1 fruit fly cellular context compared by ENCODE assay signal in the genomic region with DNA sequence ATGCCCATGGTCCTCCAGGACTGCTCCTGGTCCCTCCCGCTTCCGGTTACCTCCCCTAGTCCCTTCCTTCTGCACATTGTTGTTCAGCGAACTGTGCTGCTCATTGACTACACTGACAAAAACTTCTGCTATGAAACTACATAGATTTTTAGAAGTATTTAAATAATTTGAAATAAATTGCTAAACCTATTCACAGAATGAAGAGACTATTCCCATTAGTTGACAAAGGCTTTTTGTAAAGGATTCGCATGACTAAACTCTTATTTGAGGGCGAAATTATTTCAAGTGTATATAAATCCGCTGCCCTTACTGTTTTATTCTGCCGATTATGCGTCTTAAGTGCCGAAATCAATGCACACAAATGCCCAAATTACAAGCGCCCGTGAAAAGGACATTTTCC.
A peak's percentile ranks its signal among the peaks of the same experiment; 100 is the strongest.
TF ChIP-seq lines count a peak whose summit lies in the region.

No protein-coding gene starts in this region.

TF ChIP-seq in whole organism, embryonic, 481 proteins besides CTCF, POLR2A, EP300 and RAD21 (continued from another document and continues in another):
- TF ChIP-seq chif (GFP tag; optimal IDR thresholded peaks at IDR 0.05; lab: Kevin White, UChicago) (peak; percentile 43 to 71), Neu2 (GFP tag; optimal IDR thresholded peaks at IDR 0.05; lab: Kevin White, UChicago; ENCODE audit: borderline replicate concordance) (no peak), CG12071 (GFP tag; optimal IDR thresholded peaks at IDR 0.05; lab: Kevin White, UChicago) (no peak), Stat92E (GFP tag; optimal IDR thresholded peaks at IDR 0.05; lab: Kevin White, UChicago) (no peak), tio (GFP tag; optimal IDR thresholded peaks at IDR 0.05; lab: Kevin White, UChicago) (peak; percentile 51), hbn (GFP tag; IDR thresholded peaks at IDR 0.05; lab: Robert Waterston, UW; ENCODE audit: partially characterized antibody) (no peak), CG1603 (tag; optimal IDR thresholded peaks at IDR 0.05; lab: Kevin White, UChicago) (peak; percentile 63), mam (GFP tag; optimal IDR thresholded peaks at IDR 0.05; lab: Kevin White, UChicago) (no peak), Lpt (GFP tag; optimal IDR thresholded peaks at IDR 0.05; lab: Kevin White, UChicago) (no peak), lilli (GFP tag; optimal IDR thresholded peaks at IDR 0.05; lab: Kevin White, UChicago) (peak; percentile 38), ab (GFP tag; optimal IDR thresholded peaks at IDR 0.05; lab: Kevin White, UChicago) (no peak), CG10321 (GFP tag; IDR thresholded peaks at IDR 0.05; lab: Robert Waterston, UW) (no peak), CG13296 (GFP tag; optimal IDR thresholded peaks at IDR 0.05; lab: Kevin White, UChicago) (no peak), inv (GFP tag; IDR thresholded peaks at IDR 0.05; lab: Robert Waterston, UW; ENCODE audit: partially characterized antibody) (no peak), Adf1 (GFP tag; IDR thresholded peaks at IDR 0.05; lab: Robert Waterston, UW) (no peak), CG13894 (tag; optimal IDR thresholded peaks at IDR 0.05; lab: Kevin White, UChicago) (no peak), Ptx1 (GFP tag; IDR thresholded peaks at IDR 0.05; lab: Robert Waterston, UW) (no peak; the same call in 1 of the 2 replicates), CG8478 (optimal IDR thresholded peaks at IDR 0.05; lab: Kevin White, UChicago) (no peak), Bdp1 (GFP tag; optimal IDR thresholded peaks at IDR 0.05; lab: Kevin White, UChicago) (peak; percentile 2), lola (GFP tag; optimal IDR thresholded peaks at IDR 0.05; lab: Kevin White, UChicago) (peak in 1 of 3 experiments; percentile 81), repo (GFP tag; optimal IDR thresholded peaks at IDR 0.05; lab: Kevin White, UChicago) (no peak), CG2678 (tag; optimal IDR thresholded peaks at IDR 0.05; lab: Kevin White, UChicago) (peak; percentile 57), CG30020 (tag; optimal IDR thresholded peaks at IDR 0.05; lab: Kevin White, UChicago) (no peak), Opbp (GFP tag; IDR thresholded peaks at IDR 0.05; lab: Robert Waterston, UW; ENCODE audit: partially characterized antibody) (no peak), CG2116 (GFP tag; optimal IDR thresholded peaks at IDR 0.05; lab: Kevin White, UChicago) (no peak), corto (GFP tag; optimal IDR thresholded peaks at IDR 0.05; lab: Kevin White, UChicago) (no peak), NC2α (GFP tag; optimal IDR thresholded peaks at IDR 0.05; lab: Kevin White, UChicago) (peak; percentile 11), Spps (tag; optimal IDR thresholded peaks at IDR 0.05; lab: Kevin White, UChicago) (peak; percentile 54), CG13123 (GFP tag; optimal IDR thresholded peaks at IDR 0.05; lab: Kevin White, UChicago) (no peak), Sin3A (optimal IDR thresholded peaks at IDR 0.05; lab: Kevin White, UChicago) (no peak), aop (GFP tag; IDR thresholded peaks at IDR 0.05; lab: Robert Waterston, UW) (no peak), CG12942 (GFP tag; optimal IDR thresholded peaks at IDR 0.05; lab: Kevin White, UChicago) (peak; percentile 19), chn (GFP tag; optimal IDR thresholded peaks at IDR 0.05; lab: Kevin White, UChicago) (peak; percentile 23), slbo (GFP tag; IDR thresholded peaks at IDR 0.05; lab: Robert Waterston, UW) (no peak), insv (GFP tag; optimal IDR thresholded peaks at IDR 0.05; lab: Kevin White, UChicago) (no peak), CG32772 (GFP tag; IDR thresholded peaks at IDR 0.05; lab: Robert Waterston, UW) (peak; percentile 43), CG10979 (tag; optimal IDR thresholded peaks at IDR 0.05; lab: Kevin White, UChicago) (peak; percentile 78), Hsf (GFP tag; optimal IDR thresholded peaks at IDR 0.05; lab: Kevin White, UChicago) (peak; percentile 49), CG13424 (tag; optimal IDR thresholded peaks at IDR 0.05; lab: Kevin White, UChicago) (peak; percentile 43), tna (GFP tag; IDR thresholded peaks at IDR 0.05; lab: Robert Waterston, UW; ENCODE audit: partially characterized antibody) (no peak), crp (GFP tag; optimal IDR thresholded peaks at IDR 0.05; lab: Kevin White, UChicago) (no peak), CG8765 (GFP tag; IDR thresholded peaks at IDR 0.05; lab: Robert Waterston, UW) (peak; percentile 68; the same call in 1 of the 2 replicates), tll (GFP tag; optimal IDR thresholded peaks at IDR 0.05; lab: Kevin White, UChicago) (peak in 1 of 2 experiments; percentile 66), D19B (GFP tag; optimal IDR thresholded peaks at IDR 0.05; lab: Kevin White, UChicago) (no peak), CG17359 (tag; optimal IDR thresholded peaks at IDR 0.05; lab: Kevin White, UChicago) (peak; percentile 44), grn (GFP tag; optimal IDR thresholded peaks at IDR 0.05; lab: Kevin White, UChicago) (no peak), CG11723 (GFP tag; optimal IDR thresholded peaks at IDR 0.05; lab: Kevin White, UChicago) (no peak), CG9932 (GFP tag; IDR thresholded peaks at IDR 0.05; lab: Robert Waterston, UW) (no peak), Awh (GFP tag; IDR thresholded peaks at IDR 0.05; lab: Robert Waterston, UW) (no peak), NFAT (GFP tag; IDR thresholded peaks at IDR 0.05; lab: Robert Waterston, UW) (no peak), CG12155 (GFP tag; optimal IDR thresholded peaks at IDR 0.05; lab: Kevin White, UChicago) (peak; percentile 12), CG10431 (GFP tag; optimal IDR thresholded peaks at IDR 0.05; lab: Kevin White, UChicago) (no peak), CG14014 (GFP tag; IDR thresholded peaks at IDR 0.05; lab: Robert Waterston, UW) (no peak), cg (GFP tag; optimal IDR thresholded peaks at IDR 0.05; lab: Kevin White, UChicago) (no peak), ash1 (GFP tag; optimal IDR thresholded peaks at IDR 0.05; lab: Kevin White, UChicago) (no peak), CG6272 (GFP tag; IDR thresholded peaks at IDR 0.05; lab: Robert Waterston, UW) (no peak), gro (GFP tag; optimal IDR thresholded peaks at IDR 0.05; lab: Kevin White, UChicago) (no peak), HmgD (GFP tag; optimal IDR thresholded peaks at IDR 0.05; lab: Kevin White, UChicago) (no peak), CG14860 (GFP tag; IDR thresholded peaks at IDR 0.05; lab: Robert Waterston, UW; ENCODE audit: partially characterized antibody) (no peak), tup (GFP tag; optimal IDR thresholded peaks at IDR 0.05; lab: Kevin White, UChicago) (no peak), CG12236 (GFP tag; optimal IDR thresholded peaks at IDR 0.05; lab: Kevin White, UChicago) (peak; percentile 23), wor (GFP tag; IDR thresholded peaks at IDR 0.05; lab: Robert Waterston, UW) (no peak), dan (GFP tag; IDR thresholded peaks at IDR 0.05; lab: Robert Waterston, UW) (no peak), Mes4 (GFP tag; optimal IDR thresholded peaks at IDR 0.05; lab: Kevin White, UChicago) (peak; percentile 56), Fer1 (GFP tag; optimal IDR thresholded peaks at IDR 0.05; lab: Kevin White, UChicago) (no peak), jumu (GFP tag; optimal IDR thresholded peaks at IDR 0.05; lab: Kevin White, UChicago) (peak; percentile 22), emc (GFP tag; optimal IDR thresholded peaks at IDR 0.05; lab: Kevin White, UChicago) (no peak), CG10366 (GFP tag; IDR thresholded peaks at IDR 0.05; lab: Robert Waterston, UW) (no peak), CG6813 (GFP tag; optimal IDR thresholded peaks at IDR 0.05; lab: Kevin White, UChicago) (peak; percentile 39), pb (GFP tag; optimal IDR thresholded peaks at IDR 0.05; lab: Kevin White, UChicago) (no peak), CG9215 (GFP tag; IDR thresholded peaks at IDR 0.05; lab: Robert Waterston, UW) (no peak), maf-S (GFP tag; optimal IDR thresholded peaks at IDR 0.05; lab: Kevin White, UChicago) (no peak), CG7372 (GFP tag; IDR thresholded peaks at IDR 0.05; lab: Robert Waterston, UW) (no peak), cato (GFP tag; optimal IDR thresholded peaks at IDR 0.05; lab: Kevin White, UChicago; ENCODE audit: borderline replicate concordance) (no peak), sim (GFP tag; IDR thresholded peaks at IDR 0.05; lab: Robert Waterston, UW) (no peak), gfzf (GFP tag; optimal IDR thresholded peaks at IDR 0.05; lab: Kevin White, UChicago) (no peak), CG9727 (GFP tag; optimal IDR thresholded peaks at IDR 0.05; lab: Kevin White, UChicago) (peak; percentile 80), jing (GFP tag; optimal IDR thresholded peaks at IDR 0.05; lab: Kevin White, UChicago) (no peak), schlank (tag; optimal IDR thresholded peaks at IDR 0.05; lab: Kevin White, UChicago) (no peak), sens-2 (GFP tag; IDR thresholded peaks at IDR 0.05; lab: Robert Waterston, UW) (peak; percentile 25; the same call in 1 of the 2 replicates), CG6683 (GFP tag; optimal IDR thresholded peaks at IDR 0.05; lab: Kevin White, UChicago) (no peak), Chrac-16 (GFP tag; optimal IDR thresholded peaks at IDR 0.05; lab: Kevin White, UChicago) (peak; percentile 49), wdn (GFP tag; IDR thresholded peaks at IDR 0.05; lab: Robert Waterston, UW) (no peak), CG8290 (GFP tag; optimal IDR thresholded peaks at IDR 0.05; lab: Kevin White, UChicago) (no peak), CG8290 (tag; optimal IDR thresholded peaks at IDR 0.05; lab: Kevin White, UChicago) (no peak), CG31388 (GFP tag; optimal IDR thresholded peaks at IDR 0.05; lab: Kevin White, UChicago) (no peak), luna (GFP tag; optimal IDR thresholded peaks at IDR 0.05; lab: Kevin White, UChicago) (no peak), CG7271 (tag; optimal IDR thresholded peaks at IDR 0.05; lab: Kevin White, UChicago) (peak; percentile 63), CG16779 (GFP tag; IDR thresholded peaks at IDR 0.05; lab: Robert Waterston, UW) (no peak), B-H2 (GFP tag; optimal IDR thresholded peaks at IDR 0.05; lab: Kevin White, UChicago) (no peak), CG14441 (GFP tag; IDR thresholded peaks at IDR 0.05; lab: Robert Waterston, UW) (no peak), CG32532 (GFP tag; IDR thresholded peaks at IDR 0.05; lab: Robert Waterston, UW) (no peak), CG18262 (tag; optimal IDR thresholded peaks at IDR 0.05; lab: Kevin White, UChicago) (peak; percentile 79), fd102C (GFP tag; optimal IDR thresholded peaks at IDR 0.05; lab: Kevin White, UChicago) (peak; percentile 54), CG7928 (GFP tag; optimal IDR thresholded peaks at IDR 0.05; lab: Kevin White, UChicago) (no peak), Atf6 (GFP tag; IDR thresholded peaks at IDR 0.05; lab: Robert Waterston, UW) (no peak), CG10462 (GFP tag; optimal IDR thresholded peaks at IDR 0.05; lab: Kevin White, UChicago) (peak; percentile 30), pfk (GFP tag; optimal IDR thresholded peaks at IDR 0.05; lab: Kevin White, UChicago) (no peak), Tbp (GFP tag; optimal IDR thresholded peaks at IDR 0.05; lab: Kevin White, UChicago) (no peak), CG2202 (tag; optimal IDR thresholded peaks at IDR 0.05; lab: Kevin White, UChicago) (peak; percentile 54), CG1647 (GFP tag; optimal IDR thresholded peaks at IDR 0.05; lab: Kevin White, UChicago) (no peak), zen (tag; optimal IDR thresholded peaks at IDR 0.05; lab: Kevin White, UChicago) (peak; percentile 90), Xrp1 (GFP tag; IDR thresholded peaks at IDR 0.05; lab: Robert Waterston, UW) (peak; percentile 75), CG10543 (GFP tag; optimal IDR thresholded peaks at IDR 0.05; lab: Kevin White, UChicago) (no peak), unc-4 (GFP tag; IDR thresholded peaks at IDR 0.05; lab: Robert Waterston, UW; ENCODE audit: partially characterized antibody) (no peak), CG15269 (tag; optimal IDR thresholded peaks at IDR 0.05; lab: Kevin White, UChicago) (peak; percentile 34), CG2875 (GFP tag; optimal IDR thresholded peaks at IDR 0.05; lab: Kevin White, UChicago) (peak; percentile 42), D19A (tag; optimal IDR thresholded peaks at IDR 0.05; lab: Kevin White, UChicago) (peak; percentile 67), ind (GFP tag; optimal IDR thresholded peaks at IDR 0.05; lab: Kevin White, UChicago) (peak; percentile 13), CG14050 (GFP tag; IDR thresholded peaks at IDR 0.05; lab: Robert Waterston, UW) (no peak), CG12219 (GFP tag; optimal IDR thresholded peaks at IDR 0.05; lab: Kevin White, UChicago) (peak; percentile 29), Dref (GFP tag; IDR thresholded peaks at IDR 0.05; lab: Robert Waterston, UW) (no peak), Ssrp (tag; optimal IDR thresholded peaks at IDR 0.05; lab: Kevin White, UChicago) (peak; percentile 47), bsh (GFP tag; optimal IDR thresholded peaks at IDR 0.05; lab: Kevin White, UChicago) (peak in 1 of 2 experiments; percentile 75), Med (GFP tag; lab: Kevin White, UChicago) (peak; percentile 81), vnd (GFP tag; IDR thresholded peaks at IDR 0.05; lab: Robert Waterston, UW; ENCODE audit: partially characterized antibody) (no peak), amos (GFP tag; IDR thresholded peaks at IDR 0.05; lab: Robert Waterston, UW; ENCODE audit: partially characterized antibody) (no peak), stwl (tag; optimal IDR thresholded peaks at IDR 0.05; lab: Kevin White, UChicago) (no peak), so (GFP tag; IDR thresholded peaks at IDR 0.05; lab: Robert Waterston, UW) (no peak), CG4707 (GFP tag; optimal IDR thresholded peaks at IDR 0.05; lab: Kevin White, UChicago) (peak; percentile 6), scrt (GFP tag; optimal IDR thresholded peaks at IDR 0.05; lab: Kevin White, UChicago) (no peak), Fer3 (tag; optimal IDR thresholded peaks at IDR 0.05; lab: Kevin White, UChicago) (no peak), CG3407 (GFP tag; optimal IDR thresholded peaks at IDR 0.05; lab: Kevin White, UChicago) (peak; percentile 0), mirr (GFP tag; optimal IDR thresholded peaks at IDR 0.05; lab: Kevin White, UChicago) (no peak), H15 (GFP tag; IDR thresholded peaks at IDR 0.05; lab: Robert Waterston, UW) (no peak), HLHmδ (GFP tag; optimal IDR thresholded peaks at IDR 0.05; lab: Kevin White, UChicago) (no peak), CG17912 (GFP tag; optimal IDR thresholded peaks at IDR 0.05; lab: Kevin White, UChicago) (no peak), Ets65A (GFP tag; lab: Kevin White, UChicago) (peak; percentile 93), Oaz (GFP tag; IDR thresholded peaks at IDR 0.05; lab: Robert Waterston, UW) (no peak), Sry-δ (GFP tag; optimal IDR thresholded peaks at IDR 0.05; lab: Kevin White, UChicago) (no peak), caup (GFP tag; optimal IDR thresholded peaks at IDR 0.05; lab: Kevin White, UChicago; ENCODE audit: severe bottlenecking) (no peak), Hey (tag; optimal IDR thresholded peaks at IDR 0.05; lab: Kevin White, UChicago) (no peak)
